Worm (Caenorhabditis elegans): ENCODE results near the gene srx-65.

DNA sequence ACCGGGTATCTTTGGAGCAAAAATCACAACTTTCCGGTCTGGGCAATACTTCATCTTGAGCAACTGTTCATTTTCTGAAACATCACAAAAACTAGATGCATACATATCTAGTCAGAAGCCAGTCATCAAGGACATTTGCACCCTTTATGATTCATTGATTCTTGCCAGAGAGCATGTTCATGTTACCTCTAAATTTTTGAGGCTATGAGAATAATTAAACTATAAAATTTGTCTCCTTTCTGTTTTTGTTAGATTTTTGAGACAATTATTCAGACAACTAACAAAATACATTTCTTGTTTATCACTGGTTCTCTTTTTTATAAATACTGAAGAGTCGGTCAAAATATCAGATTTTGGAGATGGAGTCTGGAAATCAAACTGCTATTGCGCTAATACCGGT, 5.3 kb upstream of the srx-65 start, which contains the start of gene srx-67:
- TF ChIP-seq ces-1 (GFP tag; optimal IDR thresholded peaks at IDR 0.05), result no peak
- no peak for TF ChIP-seq aly-2 (tag; optimal IDR thresholded peaks at IDR 0.05)
